Fruit fly (Drosophila melanogaster): ENCODE results near the gene ase.

Gene ase

dm6 chrX:498924-499588 lies 38.5 kb downstream of the ase start:
- TF ChIP-seq Rel (GFP tag; optimal IDR thresholded peaks at IDR 0.05) (no peak), Rel (tag; optimal IDR thresholded peaks at IDR 0.05) (peak; percentile 63), Hr78 (GFP tag; optimal IDR thresholded peaks at IDR 0.05) (no peak), GATAd (GFP tag; optimal IDR thresholded peaks at IDR 0.05) (no peak), foxo (GFP tag; optimal IDR thresholded peaks at IDR 0.05) (peak in 1 of 2 experiments; percentile 10), psq (GFP tag; optimal IDR thresholded peaks at IDR 0.05) (no peak), N (GFP tag; optimal IDR thresholded peaks at IDR 0.05) (no peak), CG32264 (GFP tag; optimal IDR thresholded peaks at IDR 0.05) (no peak), h (GFP tag; optimal IDR thresholded peaks at IDR 0.05) (peak; percentile 36), sv (GFP tag; optimal IDR thresholded peaks at IDR 0.05) (no peak), Jra (GFP tag; optimal IDR thresholded peaks at IDR 0.05) (no peak)

DNA sequence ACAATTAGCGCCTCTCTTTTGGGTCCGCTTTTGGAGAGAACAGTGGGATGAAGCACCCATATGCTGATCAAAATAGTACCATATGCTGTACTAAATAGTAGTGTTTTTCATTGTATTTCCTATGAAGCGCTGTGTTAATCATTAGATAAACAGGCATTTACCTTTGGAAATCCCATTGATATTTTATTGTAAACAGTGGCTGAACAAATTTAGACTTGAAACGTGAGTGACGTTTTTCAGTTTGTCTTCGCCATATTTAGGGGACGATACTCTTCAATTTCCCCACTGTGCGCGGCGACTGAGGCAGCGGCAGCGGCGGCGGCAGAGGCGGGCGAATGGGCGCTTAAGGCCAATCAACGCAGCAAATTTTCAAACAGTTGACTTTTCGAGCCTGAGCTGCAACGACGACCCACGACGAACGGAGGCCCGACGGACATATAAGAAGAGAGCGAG lies 39.1 kb downstream of the ase start:
- TF ChIP-seq usp (GFP tag; optimal IDR thresholded peaks at IDR 0.05): no peak
- peak; percentile 47 for TF ChIP-seq dmrt93B (GFP tag; optimal IDR thresholded peaks at IDR 0.05)
- no peak for TF ChIP-seq brk (GFP tag; optimal IDR thresholded peaks at IDR 0.05)
- TF ChIP-seq OdsH (GFP tag; optimal IDR thresholded peaks at IDR 0.05): peak; percentile 58
- TF ChIP-seq psq (GFP tag; optimal IDR thresholded peaks at IDR 0.05): peak; percentile 46
- peak; percentile 83 for TF ChIP-seq woc (GFP tag; optimal IDR thresholded peaks at IDR 0.05)
- peak; percentile 77 for TF ChIP-seq Sp1 (GFP tag; optimal IDR thresholded peaks at IDR 0.05)
- TF ChIP-seq ey (GFP tag; optimal IDR thresholded peaks at IDR 0.05): peak; percentile 71
- peak; percentile 4 for TF ChIP-seq Jra (GFP tag; optimal IDR thresholded peaks at IDR 0.05)
- no peak for TF ChIP-seq Vsx2 (GFP tag; optimal IDR thresholded peaks at IDR 0.05; ENCODE audit: partially characterized antibody)
- no peak for TF ChIP-seq Abd-B (GFP tag; optimal IDR thresholded peaks at IDR 0.05)
- peak; percentile 82 for TF ChIP-seq h (GFP tag; optimal IDR thresholded peaks at IDR 0.05)
- TF ChIP-seq N (GFP tag; optimal IDR thresholded peaks at IDR 0.05): no peak
- no peak for TF ChIP-seq Rel (GFP tag; optimal IDR thresholded peaks at IDR 0.05)
- TF ChIP-seq Rel (tag; optimal IDR thresholded peaks at IDR 0.05): peak; percentile 84
- TF ChIP-seq sage (GFP tag; optimal IDR thresholded peaks at IDR 0.05): no peak
- TF ChIP-seq Myc (optimal IDR thresholded peaks at IDR 0.05): no peak
- peak; percentile 82 for TF ChIP-seq fru (GFP tag; optimal IDR thresholded peaks at IDR 0.05)
- no peak for TF ChIP-seq GATAd (GFP tag; optimal IDR thresholded peaks at IDR 0.05)
- peak in 1 of 2 experiments; percentile 77 for TF ChIP-seq foxo (GFP tag; optimal IDR thresholded peaks at IDR 0.05)
- peak; percentile 73 for TF ChIP-seq br (GFP tag; optimal IDR thresholded peaks at IDR 0.05)
- TF ChIP-seq Dif (GFP tag; optimal IDR thresholded peaks at IDR 0.05; ENCODE audit: partially characterized antibody): no peak
- peak; percentile 46 for TF ChIP-seq CG9705 (GFP tag; optimal IDR thresholded peaks at IDR 0.05)
- peak; percentile 60 for TF ChIP-seq rgr (GFP tag; optimal IDR thresholded peaks at IDR 0.05)
- no peak for TF ChIP-seq Dfd (GFP tag; optimal IDR thresholded peaks at IDR 0.05)
- TF ChIP-seq HLH106 (tag; optimal IDR thresholded peaks at IDR 0.05): peak; percentile 80
- TF ChIP-seq sv (GFP tag; optimal IDR thresholded peaks at IDR 0.05): peak; percentile 58
- TF ChIP-seq Hnf4 (GFP tag; optimal IDR thresholded peaks at IDR 0.05): peak; percentile 38
- TF ChIP-seq CG32264 (GFP tag; optimal IDR thresholded peaks at IDR 0.05): peak; percentile 9
- no peak for TF ChIP-seq Hr83 (GFP tag; optimal IDR thresholded peaks at IDR 0.05; ENCODE audit: poor library complexity, severe bottlenecking)
- no peak for TF ChIP-seq lola (GFP tag; optimal IDR thresholded peaks at IDR 0.05)

dm6 chrX:509117-509516 lies 48.6 kb downstream of the ase start, which contains the start of gene arg:
Gene arg, plus strand, starts transcription at chrX:509435.
- TF ChIP-seq Hnf4 (GFP tag; optimal IDR thresholded peaks at IDR 0.05) (no peak), pan (optimal IDR thresholded peaks at IDR 0.05) (no peak), N (GFP tag; optimal IDR thresholded peaks at IDR 0.05) (no peak), Hr78 (GFP tag; optimal IDR thresholded peaks at IDR 0.05) (no peak), Jra (GFP tag; optimal IDR thresholded peaks at IDR 0.05) (no peak), tai (GFP tag; optimal IDR thresholded peaks at IDR 0.05) (no peak), foxo (GFP tag; optimal IDR thresholded peaks at IDR 0.05) (no peak)

- TF ChIP-seq HLH106 (tag; optimal IDR thresholded peaks at IDR 0.05) (no peak), Myc (optimal IDR thresholded peaks at IDR 0.05) (no peak), Rel (GFP tag; optimal IDR thresholded peaks at IDR 0.05) (no peak), Rel (tag; optimal IDR thresholded peaks at IDR 0.05) (peak; percentile 54), psq (GFP tag; optimal IDR thresholded peaks at IDR 0.05) (peak; percentile 16), Hnf4 (GFP tag; optimal IDR thresholded peaks at IDR 0.05) (peak; percentile 39), br (GFP tag; optimal IDR thresholded peaks at IDR 0.05) (peak; percentile 29)
Measured at dm6 chrX:510528-510927, 50.0 kb downstream of the ase start.
